Worm (Caenorhabditis elegans) whole organism, late embryonic: ENCODE measurements around the gene C07C7.1.

ENCODE experiments used
- C38D4.7 ChIP-seq: fragments of 200-800 bp; sonication (Bioruptor generic); optimal IDR thresholded peaks from 2 replicates; lab custom pipeline; 2018; ENCODE audit warnings: mild to moderate bottlenecking, missing genetic modification characterization, moderate library complexity, missing compliant biosample characterization
- dve-1 ChIP-seq: sonication (generic microtip); optimal IDR thresholded peaks from 2 replicates; lab custom pipeline; 2017; ENCODE audit warnings: antibody characterized with exemption, mild to moderate bottlenecking, missing genetic modification characterization, missing compliant biosample characterization
- nhr-232 ChIP-seq: sonication (generic microtip); optimal IDR thresholded peaks from 2 replicates; lab custom pipeline; 2016; ENCODE audit warnings: missing genetic modification characterization, missing compliant biosample characterization
- ref-2 ChIP-seq: sonication (generic microtip); optimal IDR thresholded peaks from 2 replicates; lab custom pipeline; 2016; ENCODE audit warnings: missing genetic modification characterization, missing compliant biosample characterization

ce11 chrIV:9135377-9135776 is 49.3 kb upstream of the C07C7.1 start, which contains the start of gene delm-1:
- TF ChIP-seq dve-1 (tag; lab: Kevin White, UChicago) (no peak), C38D4.7 (GFP tag; lab: Kevin White, UChicago) (no peak), nhr-232 (no peak), ref-2 (tag; lab: Kevin White, UChicago) (no peak)
